Worm (Caenorhabditis elegans) whole organism, L4 larva: ENCODE results near the gene T02D1.9.

Source experiments
- F44E2.7 ChIP-seq: fragments of 200-800 bp; sonication (Bioruptor generic); IDR thresholded peaks from 2 replicates; pipeline ENCODE4 v2.1.2; 2022; ENCODE audit warnings: missing genetic modification characterization, missing compliant biosample characterization
- Y105C5A.15 ChIP-seq: fragments of 200-800 bp; sonication (Bioruptor generic); IDR thresholded peaks from 2 replicates; pipeline ENCODE4 v1.3.6; 2022; ENCODE audit warnings: missing genetic modification characterization, missing compliant biosample characterization
- ZK546.5 ChIP-seq, 2 experiments: sonication (generic microtip); optimal IDR thresholded peaks; 2 replicates each; lab custom pipeline; 2017; ENCODE audit warnings: missing biosample characterization in 2 of 2, missing genetic modification characterization in 2 of 2
- ama-1 ChIP-seq: fragments of 150-350 bp; optimal IDR thresholded peaks from 2 replicates; lab custom pipeline; 2014; ENCODE audit warnings: inconsistent platforms, mixed read lengths
- ceh-82 ChIP-seq: sonication (generic microtip); optimal IDR thresholded peaks from 2 replicates; lab custom pipeline; 2017; ENCODE audit warnings: missing biosample characterization, missing genetic modification characterization
- lir-3 ChIP-seq: sonication (generic microtip); optimal IDR thresholded peaks from 2 replicates; lab custom pipeline; 2016; ENCODE audit warnings: mild to moderate bottlenecking, missing genetic modification characterization, missing compliant biosample characterization
- mxl-2 ChIP-seq: fragments of 200-800 bp; sonication (Bioruptor generic); conservative IDR thresholded peaks from 2 replicates; pipeline ENCODE4 v1.3.6; 2022; ENCODE audit warnings: missing genetic modification reagents, missing genetic modification characterization, missing compliant biosample characterization
- nhr-237 ChIP-seq: sonication (generic microtip); optimal IDR thresholded peaks from 2 replicates; lab custom pipeline; 2017; ENCODE audit warnings: missing biosample characterization, missing genetic modification characterization
- nhr-77 ChIP-seq: fragments of 150-350 bp; optimal IDR thresholded peaks from 2 replicates; lab custom pipeline; 2014; ENCODE audit warnings: missing biosample characterization, missing genetic modification characterization
- rbr-2 ChIP-seq: sonication (generic microtip); optimal IDR thresholded peaks from 2 replicates; lab custom pipeline; 2016; ENCODE audit warnings: missing genotype, missing genetic modification characterization, missing compliant biosample characterization
- unc-39 ChIP-seq: sonication (generic microtip); optimal IDR thresholded peaks from 2 replicates; lab custom pipeline; 2017; ENCODE audit warnings: missing biosample characterization, missing genetic modification characterization

DNA sequence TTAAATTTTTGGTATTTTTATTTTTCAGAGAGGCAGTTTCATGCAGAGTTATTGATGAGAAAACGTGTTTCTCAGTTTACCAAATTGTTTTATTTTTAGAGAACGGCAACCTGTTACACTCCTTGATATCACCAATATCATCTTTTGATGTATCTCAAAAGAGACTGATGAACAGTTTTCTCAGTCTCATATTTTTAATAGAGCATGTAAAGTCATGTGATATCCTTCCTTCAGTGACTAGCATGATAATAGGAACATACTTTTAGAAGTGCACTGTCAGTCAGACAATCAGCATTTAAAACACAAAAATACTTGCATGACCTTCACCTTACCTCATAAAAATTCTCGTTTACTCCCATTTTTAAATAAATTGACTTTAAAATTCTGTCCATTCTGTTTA, 35.1 kb upstream of the T02D1.9 start, which contains the start of gene F11E6.11:
- TF ChIP-seq ZK546.5 (tag; optimal IDR thresholded peaks at IDR 0.05; lab: Kevin White, UChicago): no peak
- TF ChIP-seq F44E2.7 (GFP tag; lab: Robert Waterston, UW): no peak
- no peak for TF ChIP-seq ama-1 (lab: Kevin White, UChicago)
- TF ChIP-seq rbr-2 (tag; lab: Kevin White, UChicago): no peak
- no peak for TF ChIP-seq Y105C5A.15 (GFP tag; lab: Robert Waterston, UW)
- no peak for TF ChIP-seq mxl-2 (GFP tag; lab: Robert Waterston, UW)
- no peak for TF ChIP-seq ceh-82 (tag; lab: Kevin White, UChicago)
- TF ChIP-seq nhr-77 (tag; lab: Kevin White, UChicago): no peak
- TF ChIP-seq nhr-237: no peak
- TF ChIP-seq unc-39 (tag; lab: Kevin White, UChicago): no peak
- TF ChIP-seq lir-3 (tag; lab: Kevin White, UChicago): no peak
